Fruit fly (Drosophila melanogaster): Measurements from ENCODE around the gene CG6664.

DNA sequence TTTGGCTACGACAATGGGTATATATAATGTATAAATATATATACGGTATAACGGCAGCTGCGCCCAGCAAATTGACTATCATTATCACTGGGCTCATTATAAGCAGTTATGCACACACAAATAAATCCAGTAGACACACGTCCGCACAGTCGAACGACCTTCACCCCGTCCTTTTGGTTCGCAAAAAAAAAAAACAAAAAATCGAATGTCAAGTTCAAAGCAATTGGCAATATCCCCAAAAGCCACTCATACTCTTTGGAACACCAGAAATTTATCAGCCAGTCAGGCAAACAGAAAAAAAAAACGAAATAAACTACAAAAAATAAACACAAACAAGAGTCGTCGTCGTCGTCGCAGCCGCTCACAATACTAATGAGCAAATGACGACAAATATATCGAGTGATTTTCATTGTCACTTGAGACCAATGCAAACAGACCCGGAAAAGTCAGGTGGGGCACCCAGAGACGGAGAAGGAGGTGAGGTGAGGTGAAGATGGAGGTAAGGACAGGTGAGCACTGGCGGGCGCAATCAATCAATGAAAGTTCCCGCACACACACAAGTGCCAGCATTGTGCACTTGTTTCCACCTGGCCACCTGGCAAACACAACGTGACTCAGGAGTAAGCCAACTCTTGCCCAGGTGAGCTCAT lies 11.1 kb downstream of the CG6664 start:
- TF ChIP-seq Lpt (GFP tag; optimal IDR thresholded peaks at IDR 0.05) (no peak), Sox102F (GFP tag; optimal IDR thresholded peaks at IDR 0.05) (no peak), CG6808 (GFP tag; optimal IDR thresholded peaks at IDR 0.05) (no peak), CG16779 (tag; optimal IDR thresholded peaks at IDR 0.05) (no peak), Blimp-1 (GFP tag; optimal IDR thresholded peaks at IDR 0.05) (no peak), achi (GFP tag; optimal IDR thresholded peaks at IDR 0.05) (no peak)

Data from whole organism, prepupa.